Fruit fly (Drosophila melanogaster) whole organism, embryonic: ENCODE measurements around the gene Nrx-IV.

ENCODE experiments used
- Ada2b ChIP-seq: fragments of 200-800 bp; sonication (Bioruptor generic); IDR thresholded peaks from 2 replicates; pipeline ENCODE4 v1.3.6; 2022; ENCODE audit warnings: missing biosample characterization, missing genetic modification characterization
- Adf1 ChIP-seq: fragments of 200-800 bp; sonication (Bioruptor generic); IDR thresholded peaks from 2 replicates; pipeline ENCODE4 v1.3.6; 2022; ENCODE audit warnings: missing biosample characterization, missing genetic modification characterization
- CG10565 ChIP-seq: fragments of 200-800 bp; sonication (Bioruptor generic); optimal IDR thresholded peaks from 3 replicates; lab custom pipeline; 2016; ENCODE audit warnings: missing biosample characterization, mild to moderate bottlenecking, missing genetic modification characterization
- CG11456 ChIP-seq: fragments of 200-800 bp; sonication (Bioruptor generic); IDR thresholded peaks from 3 replicates; pipeline ENCODE4 v1.3.6; 2022; ENCODE audit warnings: missing biosample characterization, missing genetic modification characterization
- CG12391 ChIP-seq: fragments of 200-800 bp; sonication (Bioruptor generic); optimal IDR thresholded peaks from 3 replicates; lab custom pipeline; 2018; ENCODE audit warnings: missing biosample characterization, mild to moderate bottlenecking, missing genetic modification characterization, moderate library complexity
- CG13123 ChIP-seq: fragments of 200-800 bp; sonication (Bioruptor generic); optimal IDR thresholded peaks from 2 replicates; lab custom pipeline; 2016; ENCODE audit warnings: missing biosample characterization, missing genetic modification characterization
- CG13775 ChIP-seq: fragments of 200-800 bp; sonication (Bioruptor generic); optimal IDR thresholded peaks from 3 replicates; lab custom pipeline; 2017; ENCODE audit warnings: missing biosample characterization, mild to moderate bottlenecking, missing genetic modification characterization
- CG14014 ChIP-seq: fragments of 200-800 bp; sonication (Bioruptor generic); IDR thresholded peaks from 2 replicates; pipeline ENCODE4 v1.3.6; 2022; ENCODE audit warnings: missing biosample characterization, missing genetic modification characterization
- CG14441 ChIP-seq: fragments of 200-800 bp; sonication (Bioruptor generic); IDR thresholded peaks from 2 replicates; pipeline ENCODE4 v1.3.6; 2022; ENCODE audit warnings: missing biosample characterization, missing genetic modification characterization
- CG15073 ChIP-seq: fragments of 200-800 bp; sonication (Bioruptor generic); optimal IDR thresholded peaks from 2 replicates; lab custom pipeline; 2016; ENCODE audit warnings: missing biosample characterization, missing genetic modification characterization
- CG18262 ChIP-seq: fragments of 200-800 bp; optimal IDR thresholded peaks from 3 replicates; lab custom pipeline; 2019; ENCODE audit warnings: missing biosample characterization, mild to moderate bottlenecking, missing genetic modification characterization, moderate library complexity
- CG18619 ChIP-seq: fragments of 200-800 bp; sonication (Bioruptor generic); optimal IDR thresholded peaks from 3 replicates; lab custom pipeline; 2017; ENCODE audit warnings: missing biosample characterization, mild to moderate bottlenecking, missing genetic modification characterization
- CG30020 ChIP-seq: fragments of 200-800 bp; optimal IDR thresholded peaks from 2 replicates; lab custom pipeline; 2019; ENCODE audit warnings: missing biosample characterization, mild to moderate bottlenecking, missing genetic modification characterization, moderate library complexity
- CG31365 ChIP-seq: fragments of 200-800 bp; sonication (Bioruptor generic); optimal IDR thresholded peaks from 2 replicates; lab custom pipeline; 2018; ENCODE audit warnings: missing biosample characterization, mild to moderate bottlenecking, missing genetic modification characterization
- CG34376 ChIP-seq: fragments of 200-800 bp; sonication (Bioruptor generic); optimal IDR thresholded peaks from 2 replicates; lab custom pipeline; 2018; ENCODE audit warnings: missing biosample characterization, mild to moderate bottlenecking, missing genetic modification characterization
- CG3995 ChIP-seq: fragments of 200-800 bp; sonication (Bioruptor generic); optimal IDR thresholded peaks from 3 replicates; lab custom pipeline; 2016; ENCODE audit warnings: missing biosample characterization, missing genetic modification characterization
- CG4282 ChIP-seq: fragments of 200-800 bp; sonication (Bioruptor generic); optimal IDR thresholded peaks from 2 replicates; lab custom pipeline; 2016; ENCODE audit warnings: missing biosample characterization, missing genetic modification characterization
- CG6272 ChIP-seq: fragments of 200-800 bp; sonication (Bioruptor generic); IDR thresholded peaks from 2 replicates; pipeline ENCODE4 v1.3.6; 2022; ENCODE audit warnings: missing biosample characterization, missing genetic modification characterization
- CG7963 ChIP-seq: fragments of 200-800 bp; sonication (Bioruptor generic); IDR thresholded peaks from 3 replicates; pipeline ENCODE4 v1.3.6; 2022; ENCODE audit warnings: missing biosample characterization, missing genetic modification characterization; ENCODE audit not compliant: partially characterized antibody
- CG8089 ChIP-seq: fragments of 200-800 bp; sonication (Bioruptor generic); optimal IDR thresholded peaks from 3 replicates; lab custom pipeline; 2016; ENCODE audit warnings: missing biosample characterization, missing genetic modification characterization
- Camta ChIP-seq: fragments of 200-800 bp; sonication (Bioruptor generic); optimal IDR thresholded peaks from 2 replicates; lab custom pipeline; 2016; ENCODE audit warnings: missing biosample characterization, missing genetic modification characterization
- Chrac-16 ChIP-seq: fragments of 200-800 bp; sonication (Bioruptor generic); optimal IDR thresholded peaks from 3 replicates; lab custom pipeline; 2016; ENCODE audit warnings: missing biosample characterization, missing genetic modification characterization
- Dfd ChIP-seq, 2 experiments: fragments of >200 bp; optimal IDR thresholded peaks; 2 replicates each; lab custom pipeline; 2017; ENCODE audit warnings: missing biosample characterization in 2 of 2, missing genetic modification characterization in 2 of 2
- GATAe ChIP-seq: fragments of 200-800 bp; sonication (Bioruptor generic); conservative IDR thresholded peaks from 2 replicates; pipeline ENCODE4 v1.3.6; 2022; ENCODE audit warnings: missing biosample characterization, missing genetic modification characterization
- H15 ChIP-seq: fragments of 200-800 bp; sonication (Bioruptor generic); IDR thresholded peaks from 3 replicates; pipeline ENCODE4 v1.3.6; 2022; ENCODE audit warnings: missing biosample characterization, missing genetic modification characterization
- Hand ChIP-seq: fragments of 200-800 bp; sonication (Bioruptor generic); optimal IDR thresholded peaks from 2 replicates; lab custom pipeline; 2017; ENCODE audit warnings: mild to moderate bottlenecking, missing biosample characterization, missing genetic modification reagents, missing genetic modification characterization
- Hr3 ChIP-seq: fragments of 200-800 bp; sonication (Bioruptor generic); optimal IDR thresholded peaks from 3 replicates; lab custom pipeline; 2016; ENCODE audit warnings: missing biosample characterization, missing genetic modification characterization
- Hr78 ChIP-seq, 2 experiments: fragments of 200-800 bp in 1 of 2; fragments of >200 bp in 1 of 2; sonication (Bioruptor generic) in 1 of 2; optimal IDR thresholded peaks; 2 replicates each; lab custom pipeline; 2017 to 2019; ENCODE audit warnings: missing biosample characterization in 2 of 2, missing genetic modification characterization in 2 of 2, mild to moderate bottlenecking in 1 of 2, moderate library complexity in 1 of 2
- Max ChIP-seq: fragments of 200-800 bp; sonication (Bioruptor generic); optimal IDR thresholded peaks from 2 replicates; lab custom pipeline; 2016; ENCODE audit warnings: missing biosample characterization, mild to moderate bottlenecking, missing genetic modification characterization
- Meics ChIP-seq: fragments of 200-800 bp; sonication (Bioruptor generic); optimal IDR thresholded peaks from 2 replicates; lab custom pipeline; 2017; ENCODE audit warnings: missing biosample characterization, mild to moderate bottlenecking, missing genetic modification characterization
- Mrtf ChIP-seq: fragments of 200-800 bp; sonication (Bioruptor generic); IDR thresholded peaks from 3 replicates; pipeline ENCODE4 v1.3.6; 2022; ENCODE audit warnings: missing biosample characterization, missing genetic modification characterization
- NC2β ChIP-seq: fragments of 200-800 bp; sonication (Bioruptor generic); optimal IDR thresholded peaks from 2 replicates; lab custom pipeline; 2016; ENCODE audit warnings: missing biosample characterization, missing genetic modification characterization
- Ptx1 ChIP-seq: fragments of 200-800 bp; sonication (Bioruptor generic); IDR thresholded peaks from 2 replicates; pipeline ENCODE4 v1.3.6; 2022; ENCODE audit warnings: missing biosample characterization, missing genetic modification characterization
- ase ChIP-seq: fragments of 200-800 bp; sonication (Bioruptor generic); IDR thresholded peaks from 3 replicates; pipeline ENCODE4 v1.3.6; 2022; ENCODE audit warnings: missing biosample characterization, missing genetic modification characterization
- bowl ChIP-seq: fragments of 200-800 bp; sonication (Bioruptor generic); IDR thresholded peaks from 2 replicates; pipeline ENCODE4 v1.3.6; 2022; ENCODE audit warnings: missing biosample characterization, missing genetic modification characterization
- corto ChIP-seq: fragments of 200-800 bp; sonication (Bioruptor generic); optimal IDR thresholded peaks from 2 replicates; lab custom pipeline; 2016; ENCODE audit warnings: missing biosample characterization, mild to moderate bottlenecking, missing genetic modification characterization, moderate library complexity
- dpn ChIP-seq, 2 experiments: fragments of 200-800 bp; sonication (Bioruptor generic); optimal IDR thresholded peaks; 3 replicates each; lab custom pipeline; 2016; ENCODE audit warnings: missing biosample characterization in 2 of 2, missing genetic modification characterization in 2 of 2
- lov ChIP-seq, 2 experiments: fragments of 200-800 bp in 1 of 2; fragments of >200 bp in 1 of 2; sonication (Bioruptor generic) in 1 of 2; IDR thresholded peaks in 1 of 2; optimal IDR thresholded peaks in 1 of 2; 2 replicates in 1 of 2; 3 replicates in 1 of 2; pipeline versions ENCODE4 v1.3.6 to Lab custom; 2017 to 2022; ENCODE audit warnings: missing biosample characterization in 1 of 2, missing genetic modification characterization in 1 of 2
- nau ChIP-seq: fragments of 200-800 bp; sonication (Bioruptor generic); optimal IDR thresholded peaks from 3 replicates; lab custom pipeline; 2017; ENCODE audit warnings: missing biosample characterization, mild to moderate bottlenecking, missing genetic modification characterization, missing genetic modification reagents
- onecut ChIP-seq: fragments of 200-800 bp; sonication (Bioruptor generic); IDR thresholded peaks from 2 replicates; pipeline ENCODE4 v1.3.6; 2022; ENCODE audit warnings: missing biosample characterization, missing genetic modification characterization
- pfk ChIP-seq: fragments of 200-800 bp; sonication (Bioruptor generic); optimal IDR thresholded peaks from 2 replicates; lab custom pipeline; 2018; ENCODE audit warnings: missing biosample characterization, mild to moderate bottlenecking, missing genetic modification characterization, moderate library complexity
- prd ChIP-seq, 3 experiments: fragments of >200 bp in 2 of 3; fragments of 200-800 bp in 1 of 3; sonication (Bioruptor generic) in 1 of 3; optimal IDR thresholded peaks in 2 of 3; IDR thresholded peaks in 1 of 3; 2 replicates in 2 of 3; 3 replicates in 1 of 3; pipeline versions ENCODE4 v1.3.6 to Lab custom; 2017 to 2022; ENCODE audit warnings: missing biosample characterization in 1 of 3, missing genetic modification characterization in 1 of 3
- sd ChIP-seq: fragments of 200-800 bp; sonication (Bioruptor generic); optimal IDR thresholded peaks from 3 replicates; lab custom pipeline; 2018; ENCODE audit warnings: missing biosample characterization, mild to moderate bottlenecking, missing genetic modification characterization, moderate library complexity
- sens-2 ChIP-seq: fragments of 200-800 bp; sonication (Bioruptor generic); IDR thresholded peaks from 2 replicates; pipeline ENCODE4 v1.3.6; 2022; ENCODE audit warnings: missing biosample characterization, missing genetic modification characterization
- slp2 ChIP-seq: fragments of 200-800 bp; sonication (Bioruptor generic); optimal IDR thresholded peaks from 2 replicates; lab custom pipeline; 2016; ENCODE audit warnings: missing biosample characterization, missing genetic modification characterization
- so ChIP-seq: fragments of 200-800 bp; sonication (Bioruptor generic); IDR thresholded peaks from 3 replicates; pipeline ENCODE4 v1.3.6; 2022; ENCODE audit warnings: missing biosample characterization, missing genetic modification characterization
- tna ChIP-seq: fragments of 200-800 bp; sonication (Bioruptor generic); IDR thresholded peaks from 2 replicates; pipeline ENCODE4 v1.3.6; 2022; ENCODE audit warnings: missing biosample characterization, missing genetic modification characterization; ENCODE audit not compliant: partially characterized antibody
- tup ChIP-seq: fragments of 200-800 bp; sonication (Bioruptor generic); optimal IDR thresholded peaks from 2 replicates; lab custom pipeline; 2016; ENCODE audit warnings: missing biosample characterization, mild to moderate bottlenecking, missing genetic modification characterization, moderate library complexity
- vfl ChIP-seq: fragments of 200-800 bp; sonication (Bioruptor generic); optimal IDR thresholded peaks from 2 replicates; lab custom pipeline; 2016; ENCODE audit warnings: missing biosample characterization, missing genetic modification characterization
- yki ChIP-seq: fragments of >200 bp; optimal IDR thresholded peaks from 3 replicates; lab custom pipeline; 2018

Nrx-IV gene

dm6 chr3L:12131918-12132317, 14.4 kb upstream of the Nrx-IV start, which contains the start of gene DEF8 (continued):
- TF ChIP-seq Hr78 (GFP tag; optimal IDR thresholded peaks at IDR 0.05; lab: Kevin White, UChicago): no peak
- no peak for TF ChIP-seq vfl (GFP tag; lab: Kevin White, UChicago)
- TF ChIP-seq Hand (GFP tag; lab: Kevin White, UChicago): peak; percentile 55
- peak; percentile 25 for TF ChIP-seq CG8089 (GFP tag; lab: Kevin White, UChicago)
- TF ChIP-seq Ada2b (GFP tag; lab: Robert Waterston, UW): peak; percentile 87
- TF ChIP-seq CG12391 (tag; lab: Kevin White, UChicago): peak; percentile 95
- peak; percentile 76 for TF ChIP-seq Max (GFP tag; lab: Kevin White, UChicago)
- TF ChIP-seq CG6272 (GFP tag; lab: Robert Waterston, UW): peak; percentile 54; the same call in 1 of the 2 replicates
- TF ChIP-seq CG15073: no peak
- TF ChIP-seq Hr3 (GFP tag; lab: Kevin White, UChicago): peak; percentile 86
- TF ChIP-seq CG3995 (GFP tag; lab: Kevin White, UChicago): no peak
- TF ChIP-seq slp2 (GFP tag; lab: Kevin White, UChicago): no peak
- no peak for TF ChIP-seq corto (GFP tag; lab: Kevin White, UChicago)
- no peak for TF ChIP-seq CG10565
- peak; percentile 93 for TF ChIP-seq sd
- no peak for TF ChIP-seq CG4282 (GFP tag; lab: Kevin White, UChicago)
- TF ChIP-seq CG18619: peak; percentile 83
- TF ChIP-seq tup: peak; percentile 20
- peak; percentile 90 for TF ChIP-seq CG18262
- TF ChIP-seq nau (GFP tag; lab: Kevin White, UChicago): no peak
- TF ChIP-seq pfk (GFP tag; lab: Kevin White, UChicago): no peak
- TF ChIP-seq CG13775 (GFP tag; lab: Kevin White, UChicago): peak; percentile 81
- no peak for TF ChIP-seq Dfd (GFP tag; optimal IDR thresholded peaks at IDR 0.05; lab: Kevin White, UChicago)
- TF ChIP-seq ase (GFP tag; lab: Robert Waterston, UW): peak; percentile 90
- peak; percentile 69 for TF ChIP-seq CG30020 (tag; lab: Kevin White, UChicago)
- peak; percentile 77 for TF ChIP-seq onecut (GFP tag; lab: Robert Waterston, UW)
- TF ChIP-seq GATAe (GFP tag; lab: Robert Waterston, UW): no peak
- peak; percentile 38 for TF ChIP-seq CG13123 (GFP tag; lab: Kevin White, UChicago)
- peak; percentile 55; the same call in 2 of the 3 replicates for TF ChIP-seq Mrtf
- peak; percentile 83 for TF ChIP-seq CG14014 (GFP tag; lab: Robert Waterston, UW)
- TF ChIP-seq tna (GFP tag; lab: Robert Waterston, UW): 0 out of 2 replicates have a peak, but pooled peaks have one; percentile 39
- TF ChIP-seq CG14441 (GFP tag; lab: Robert Waterston, UW): peak; percentile 76
- peak; percentile 84 for TF ChIP-seq Meics
- peak; percentile 33 to 88 for TF ChIP-seq dpn (GFP tag; optimal IDR thresholded peaks at IDR 0.05; lab: Kevin White, UChicago)
- TF ChIP-seq so: peak; percentile 75; the same call in 2 of the 3 replicates
- TF ChIP-seq NC2β (GFP tag; lab: Kevin White, UChicago): peak; percentile 36
- peak; percentile 11 for TF ChIP-seq CG34376 (GFP tag; lab: Kevin White, UChicago)
- no peak for TF ChIP-seq yki
- peak; percentile 54; the same call in 1 of the 2 replicates for TF ChIP-seq Adf1
- no peak for TF ChIP-seq CG31365 (tag; lab: Kevin White, UChicago)
- peak; percentile 79 for TF ChIP-seq Chrac-16
- TF ChIP-seq lov (optimal IDR thresholded peaks at IDR 0.05; lab: Kevin White, UChicago): no peak
- TF ChIP-seq lov (GFP tag; IDR thresholded peaks at IDR 0.05; lab: Robert Waterston, UW): peak; percentile 64; the same call in 2 of the 3 replicates
- peak; percentile 88 for TF ChIP-seq Ptx1 (GFP tag; lab: Robert Waterston, UW)
- peak; percentile 78 for TF ChIP-seq CG11456 (GFP tag; lab: Robert Waterston, UW)
- no peak for TF ChIP-seq prd (optimal IDR thresholded peaks at IDR 0.05; lab: Kevin White, UChicago)
- TF ChIP-seq prd (GFP tag; IDR thresholded peaks at IDR 0.05; lab: Robert Waterston, UW): peak; percentile 86
- TF ChIP-seq CG7963: no peak
- TF ChIP-seq Camta (GFP tag; lab: Kevin White, UChicago): peak; percentile 37
- peak; percentile 76; the same call in 1 of the 2 replicates for TF ChIP-seq sens-2 (GFP tag; lab: Robert Waterston, UW)
- TF ChIP-seq bowl (GFP tag; lab: Robert Waterston, UW): peak; percentile 59; the same call in 1 of the 2 replicates
- peak; percentile 78 for TF ChIP-seq H15
